Worm (Caenorhabditis elegans): ENCODE measurements around the gene dpf-6.

dpf-6 gene

DNA sequence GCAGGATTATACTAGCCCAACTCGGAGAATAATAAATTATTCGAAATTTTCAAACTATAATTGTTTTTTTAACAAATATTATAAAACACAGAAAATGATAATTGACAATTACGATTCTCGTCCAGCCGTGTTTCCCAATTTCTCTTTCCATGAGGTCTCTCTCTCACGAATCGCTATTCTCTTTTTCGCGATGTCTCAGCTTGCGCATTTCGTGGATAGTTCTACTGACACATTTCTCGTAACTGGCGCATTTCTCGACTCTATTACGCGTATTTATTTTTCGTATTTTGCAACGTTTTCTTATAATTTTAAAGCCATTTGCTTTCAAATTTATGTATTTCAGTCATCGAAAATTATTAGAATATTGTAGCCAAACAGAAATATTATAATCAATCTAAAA, 5.7 kb downstream of the dpf-6 start (continued):
- TF ChIP-seq ces-1 (GFP tag; optimal IDR thresholded peaks at IDR 0.05) (peak; percentile 88), nhr-11 (tag; optimal IDR thresholded peaks at IDR 0.05) (peak; percentile 99), nhr-77 (tag; optimal IDR thresholded peaks at IDR 0.05) (peak; percentile 99), unc-130 (GFP tag; optimal IDR thresholded peaks at IDR 0.05) (peak; percentile 99), rbr-2 (tag; optimal IDR thresholded peaks at IDR 0.05) (peak; percentile 98), ceh-32 (tag; optimal IDR thresholded peaks at IDR 0.05; ENCODE audit: poor library complexity) (peak; percentile 13), nhr-42 (GFP tag; IDR thresholded peaks at IDR 0.05) (peak; percentile 94), T20F7.1 (GFP tag; optimal IDR thresholded peaks at IDR 0.05) (peak; percentile 97), spr-1 (tag; optimal IDR thresholded peaks at IDR 0.05) (peak; percentile 94), daf-16 (GFP tag; optimal IDR thresholded peaks at IDR 0.05) (peak; percentile 62 to 80), daf-16 (tag; optimal IDR thresholded peaks at IDR 0.05) (peak; percentile 90), mes-2 (tag; optimal IDR thresholded peaks at IDR 0.05; ENCODE audit: poor library complexity, severe bottlenecking) (peak; percentile 100), ceh-20 (GFP tag; IDR thresholded peaks at IDR 0.05) (peak; percentile 97), egl-27 (tag; optimal IDR thresholded peaks at IDR 0.05) (no peak), ZK546.5 (tag; optimal IDR thresholded peaks at IDR 0.05) (peak in 1 of 2 experiments; percentile 84), spr-3 (GFP tag; optimal IDR thresholded peaks at IDR 0.05) (peak; percentile 86), Y105C5A.15 (GFP tag; IDR thresholded peaks at IDR 0.05) (peak; percentile 58; the same call in 1 of the 2 replicates), lin-38 (GFP tag; IDR thresholded peaks at IDR 0.05) (peak; percentile 96), hmg-1.1 (GFP tag; IDR thresholded peaks at IDR 0.05) (peak; percentile 98), egl-43 (GFP tag; IDR thresholded peaks at IDR 0.05) (no peak; the same call in 1 of the 2 replicates)

DNA sequence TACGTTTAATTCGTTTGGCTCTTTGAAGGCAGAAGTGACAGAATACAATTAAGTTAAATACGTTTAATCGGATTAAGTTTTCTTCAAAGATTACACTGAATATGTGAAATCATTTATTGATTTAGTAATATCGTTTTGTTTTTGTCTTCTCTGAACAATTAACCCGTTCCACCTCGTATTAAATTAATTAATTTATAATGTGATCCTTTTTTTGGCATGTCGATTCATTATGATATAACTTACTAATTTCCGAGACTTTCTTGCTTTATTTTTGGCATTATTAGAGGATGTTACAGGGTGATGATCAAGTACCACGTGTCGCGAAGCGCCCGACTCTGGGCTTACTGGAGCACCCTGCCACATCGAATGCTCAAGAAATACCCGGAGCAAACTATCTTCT, 6.1 kb downstream of the dpf-6 start, which contains the start of gene K12H4.5:
TSS of gene K12H4.5 (plus strand) at position 301 of the 400 bp plus-strand sequence.
- no peak for TF ChIP-seq hlh-11 (tag; optimal IDR thresholded peaks at IDR 0.05)

DNA sequence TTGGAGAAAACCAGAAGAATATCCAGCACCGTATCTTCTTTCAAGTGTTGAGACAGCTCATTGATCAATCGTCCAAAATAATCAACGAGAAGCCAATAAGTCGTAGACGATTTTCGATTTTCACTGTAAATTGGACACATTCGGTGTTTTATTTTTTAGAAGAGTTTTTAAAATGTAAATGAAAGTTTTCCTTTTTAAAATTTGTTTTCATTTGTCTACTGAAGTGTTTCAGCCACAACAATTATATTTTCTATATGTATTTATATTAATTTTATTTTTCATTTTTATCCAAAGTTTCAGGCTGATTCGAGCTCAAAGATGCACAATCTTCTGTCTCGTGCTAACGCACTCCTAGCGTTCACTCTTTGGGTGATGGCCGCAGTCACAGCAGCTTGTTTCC, 6.7 kb downstream of the dpf-6 start, which contains the start of gene spcs-3:
TSS of gene spcs-3 (plus strand) at position 301 of the 400 bp plus-strand sequence.
- TF ChIP-seq lin-39 (tag; optimal IDR thresholded peaks at IDR 0.05) (no peak), aha-1 (tag) (peak; percentile 45), lin-13 (GFP tag; optimal IDR thresholded peaks at IDR 0.05) (no peak), daf-16 (GFP tag; optimal IDR thresholded peaks at IDR 0.05) (no peak), daf-16 (tag; optimal IDR thresholded peaks at IDR 0.05) (peak; percentile 18), zag-1 (tag; optimal IDR thresholded peaks at IDR 0.05) (no peak)

DNA sequence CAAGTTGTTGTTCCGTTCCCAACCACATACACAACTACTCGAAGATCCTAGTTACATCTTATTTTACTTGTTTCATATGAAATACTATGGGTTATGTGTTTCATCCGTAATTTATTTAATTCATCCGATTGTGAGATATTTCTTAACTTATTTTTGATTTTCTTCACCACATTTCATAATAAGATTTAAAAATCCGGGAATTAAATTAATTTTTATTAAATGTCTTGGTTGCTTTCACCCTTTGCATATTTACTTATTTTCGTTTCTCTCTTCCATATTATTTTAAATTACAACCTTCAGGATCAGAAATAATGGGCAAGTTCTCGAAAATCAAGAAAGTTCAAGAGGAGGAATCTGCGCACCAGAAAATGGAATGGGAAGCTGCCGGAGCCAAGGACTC, 7.7 kb downstream of the dpf-6 start, which contains the start of gene K12H4.3:
TSS of gene K12H4.3 (plus strand) at position 301 of the 400 bp plus-strand sequence.
- TF ChIP-seq lin-1 (GFP tag; IDR thresholded peaks at IDR 0.05), result 0 out of 2 replicates have a peak, but pooled peaks have one; percentile 8
- TF ChIP-seq T26A8.4 (GFP tag; IDR thresholded peaks at IDR 0.05), result no peak
- TF ChIP-seq lin-38 (GFP tag; IDR thresholded peaks at IDR 0.05), result 0 out of 2 replicates have a peak, but pooled peaks have one; percentile 20
- TF ChIP-seq R02D3.7 (tag; optimal IDR thresholded peaks at IDR 0.05), result no peak
- TF ChIP-seq unc-62 (GFP tag; optimal IDR thresholded peaks at IDR 0.05 in 1 of 2), result peak in 1 of 2 experiments; percentile 79
- TF ChIP-seq unc-62 (tag; optimal IDR thresholded peaks at IDR 0.05), result no peak
- no peak for TF ChIP-seq nhr-25 (tag; optimal IDR thresholded peaks at IDR 0.05; ENCODE audit: borderline replicate concordance, insufficient read depth)

DNA sequence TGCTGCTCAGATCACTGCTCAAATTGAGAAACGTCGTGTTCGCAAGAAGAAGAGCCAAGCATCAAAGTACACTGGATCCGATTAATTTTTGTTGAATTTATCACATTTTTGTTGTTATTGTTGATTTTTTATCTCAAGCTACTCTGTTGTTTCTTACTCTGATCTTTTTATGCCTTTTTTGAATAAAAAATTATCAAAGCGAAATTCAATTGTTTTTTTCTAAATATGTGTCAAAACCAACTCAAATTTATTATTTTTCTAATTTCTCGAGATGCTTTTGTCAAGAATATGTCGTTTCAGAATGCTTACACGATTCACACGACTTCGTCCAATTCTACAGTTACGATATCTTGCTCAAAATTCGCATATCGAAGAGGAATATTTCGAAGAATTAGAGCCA, 9.4 kb downstream of the dpf-6 start, which contains the start of gene K12H4.2:
TSS of gene K12H4.2 (plus strand) at position 301 of the 400 bp plus-strand sequence.
- no peak for TF ChIP-seq unc-130 (GFP tag; optimal IDR thresholded peaks at IDR 0.05)
- no peak for TF ChIP-seq Y75B8A.6 (GFP tag; IDR thresholded peaks at IDR 0.05)
- no peak for TF ChIP-seq Y5F2A.4 (GFP tag; optimal IDR thresholded peaks at IDR 0.05)
- no peak for TF ChIP-seq attf-4 (tag; optimal IDR thresholded peaks at IDR 0.05)
- TF ChIP-seq ceh-82 (tag; optimal IDR thresholded peaks at IDR 0.05), result no peak
- no peak for TF ChIP-seq nhr-11 (tag; optimal IDR thresholded peaks at IDR 0.05)
- no peak for TF ChIP-seq lin-13 (GFP tag; optimal IDR thresholded peaks at IDR 0.05)
- TF ChIP-seq jun-1 (tag; optimal IDR thresholded peaks at IDR 0.05), result no peak
- no peak for TF ChIP-seq nhr-10 (tag; optimal IDR thresholded peaks at IDR 0.05)
- no peak for TF ChIP-seq spr-1 (tag; optimal IDR thresholded peaks at IDR 0.05)
- TF ChIP-seq daf-19 (GFP tag; conservative IDR thresholded peaks at IDR 0.05), result no peak
- no peak for TF ChIP-seq nhr-77 (tag; optimal IDR thresholded peaks at IDR 0.05)
- no peak for TF ChIP-seq fos-1 (tag; optimal IDR thresholded peaks at IDR 0.05)
- no peak for TF ChIP-seq ZK546.5 (tag; optimal IDR thresholded peaks at IDR 0.05)
- TF ChIP-seq nhr-111 (GFP tag; optimal IDR thresholded peaks at IDR 0.05), result no peak
- no peak for TF ChIP-seq ceh-44 (GFP tag; IDR thresholded peaks at IDR 0.05)
